Worm (Caenorhabditis elegans): ENCODE results near the gene srh-67.

srh-67 gene

DNA sequence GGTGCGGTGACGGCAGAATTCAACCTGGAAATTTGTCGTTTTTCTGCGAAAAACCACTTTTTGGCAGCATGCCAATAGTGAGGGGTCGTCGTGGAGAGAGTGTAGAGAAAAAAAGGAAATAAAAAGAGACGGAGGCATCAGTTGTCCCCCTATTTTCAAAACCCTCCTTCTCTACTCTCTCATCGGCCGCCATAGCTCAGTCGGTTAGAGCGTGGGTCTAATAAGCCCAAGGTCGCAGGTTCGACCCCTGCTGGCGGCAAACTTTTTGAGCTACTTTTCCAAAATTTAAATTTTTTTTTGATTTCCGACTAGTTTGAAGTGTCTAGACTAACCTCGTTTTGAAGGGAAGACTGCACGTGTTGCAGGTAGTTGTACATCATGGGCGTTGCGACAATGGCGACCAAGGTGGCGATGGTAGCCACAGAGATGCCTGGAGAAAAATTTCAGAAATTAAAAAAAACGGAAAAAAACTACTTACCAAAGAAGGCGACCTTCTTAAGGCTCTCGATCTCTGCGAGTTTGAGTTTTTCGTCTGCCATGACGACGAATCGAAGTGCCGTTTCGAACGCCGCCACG is 14.1 kb upstream of the srh-67 start, which contains the start of gene col-85:
TSS of gene col-85 (minus strand) at position 540 of the 576 bp plus-strand sequence.
- TF ChIP-seq ztf-4 (tag; optimal IDR thresholded peaks at IDR 0.05) (no peak), ceh-82 (tag; optimal IDR thresholded peaks at IDR 0.05) (peak; percentile 32), elt-2 (tag; optimal IDR thresholded peaks at IDR 0.05) (peak; percentile 47), snpc-4 (tag; optimal IDR thresholded peaks at IDR 0.05) (peak; percentile 93), lsy-12 (tag; optimal IDR thresholded peaks at IDR 0.05) (peak; percentile 31), nfya-1 (tag; optimal IDR thresholded peaks at IDR 0.05; ENCODE audit: insufficient read depth) (peak; percentile 66), pha-4 (tag; optimal IDR thresholded peaks at IDR 0.05) (no peak), hmg-11 (tag; optimal IDR thresholded peaks at IDR 0.05) (peak; percentile 89), nhr-25 (tag; optimal IDR thresholded peaks at IDR 0.05) (peak; percentile 31), R02D3.7 (tag; optimal IDR thresholded peaks at IDR 0.05) (peak; percentile 8), egl-27 (tag; optimal IDR thresholded peaks at IDR 0.05) (peak; percentile 41), pqm-1 (tag; optimal IDR thresholded peaks at IDR 0.05) (peak; percentile 13), nhr-23 (tag; optimal IDR thresholded peaks at IDR 0.05) (peak; percentile 30), nhr-76 (tag; optimal IDR thresholded peaks at IDR 0.05) (no peak), nhr-12 (tag; optimal IDR thresholded peaks at IDR 0.05) (no peak), nhr-43 (tag; optimal IDR thresholded peaks at IDR 0.05; ENCODE audit: poor library complexity, severe bottlenecking) (peak; percentile 80), daf-12 (tag; optimal IDR thresholded peaks at IDR 0.05) (no peak), jun-1 (tag; optimal IDR thresholded peaks at IDR 0.05) (peak; percentile 61), tbx-2 (tag; optimal IDR thresholded peaks at IDR 0.05) (peak; percentile 15), lin-39 (tag; optimal IDR thresholded peaks at IDR 0.05) (peak; percentile 19), skn-1 (tag; optimal IDR thresholded peaks at IDR 0.05) (peak; percentile 63), lin-15B (tag; optimal IDR thresholded peaks at IDR 0.05) (peak; percentile 35)

DNA sequence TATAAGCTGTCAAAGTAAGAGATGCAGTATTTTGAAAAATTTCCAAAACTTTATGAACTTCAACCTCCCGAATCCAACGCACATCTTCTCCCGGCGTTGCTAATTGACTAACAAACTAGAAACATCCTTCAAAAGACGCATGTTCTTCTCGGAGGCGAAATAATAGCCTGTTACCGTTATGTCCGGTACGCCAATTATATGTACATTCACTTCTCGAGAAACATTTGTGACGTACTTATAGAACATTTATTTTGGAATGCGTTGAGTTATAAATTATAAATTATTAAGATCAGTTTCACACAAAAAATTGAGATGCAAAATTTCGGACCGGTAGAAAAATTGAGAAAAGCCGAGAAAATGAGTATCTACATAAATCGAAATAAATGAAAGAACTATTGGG is 11.8 kb upstream of the srh-67 start, which contains the start of gene T21B4.3:
TSS of gene T21B4.3 (minus strand) at position 101 of the 400 bp plus-strand sequence.
- no peak for TF ChIP-seq ZK546.5 (tag; optimal IDR thresholded peaks at IDR 0.05)
- no peak for TF ChIP-seq skn-1 (tag; optimal IDR thresholded peaks at IDR 0.05)
- TF ChIP-seq elt-3 (tag; optimal IDR thresholded peaks at IDR 0.05): no peak
- no peak for TF ChIP-seq ceh-82 (tag; optimal IDR thresholded peaks at IDR 0.05)

DNA sequence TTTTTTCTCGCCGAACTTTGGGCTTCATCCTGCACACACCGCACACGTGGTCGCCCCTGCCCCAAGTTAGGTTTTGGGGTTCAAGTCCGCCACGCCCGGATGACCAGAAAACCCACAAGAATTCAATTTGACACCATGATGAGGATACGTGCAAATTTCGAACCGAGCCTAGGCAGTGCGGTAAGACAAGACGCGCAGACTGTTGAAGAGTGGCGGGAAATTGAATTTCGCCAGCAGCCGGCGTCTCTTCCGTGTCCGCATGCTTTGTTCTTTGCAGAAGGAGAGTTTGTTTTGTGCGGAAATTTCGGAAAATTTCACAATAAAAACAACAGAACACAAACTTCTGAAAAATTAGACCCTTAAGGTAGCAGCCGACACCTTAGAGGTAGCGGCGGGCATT is 8.8 kb upstream of the srh-67 start:
- TF ChIP-seq nhr-28 (tag; optimal IDR thresholded peaks at IDR 0.05) (no peak), nhr-67 (tag; optimal IDR thresholded peaks at IDR 0.05) (no peak), egl-27 (tag; optimal IDR thresholded peaks at IDR 0.05) (no peak), snpc-4 (tag; optimal IDR thresholded peaks at IDR 0.05) (no peak), fkh-10 (GFP tag; optimal IDR thresholded peaks at IDR 0.05) (peak; percentile 2), nhr-237 (tag; optimal IDR thresholded peaks at IDR 0.05) (no peak), sea-2 (GFP tag; optimal IDR thresholded peaks at IDR 0.05) (no peak), nfya-1 (tag; optimal IDR thresholded peaks at IDR 0.05; ENCODE audit: insufficient read depth) (no peak)

DNA sequence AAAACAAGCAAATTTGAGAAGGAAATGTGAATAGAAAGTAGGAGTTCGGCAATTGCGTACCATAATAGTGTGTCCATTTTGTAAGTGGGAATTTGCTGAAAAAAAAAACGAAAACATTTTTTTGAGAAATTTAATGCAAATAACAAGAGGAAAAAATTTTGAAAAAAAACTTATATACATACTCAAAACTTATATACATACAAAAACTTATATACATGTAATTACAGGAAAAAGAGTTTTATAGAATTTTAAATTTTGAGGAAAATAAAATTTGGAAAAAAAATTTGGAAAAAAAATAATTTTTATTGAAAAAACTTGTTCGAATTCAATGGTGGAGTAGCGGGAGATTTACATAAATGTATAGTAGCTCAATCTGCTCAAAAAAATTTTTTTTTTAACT is 6.0 kb upstream of the srh-67 start, which contains the start of gene ador-1:
TSS of gene ador-1 (minus strand) at position 101 of the 400 bp plus-strand sequence.
- TF ChIP-seq snpc-4 (tag; optimal IDR thresholded peaks at IDR 0.05) (no peak), lin-15B (tag; optimal IDR thresholded peaks at IDR 0.05) (no peak), nhr-67 (tag; optimal IDR thresholded peaks at IDR 0.05) (no peak), R02D3.7 (tag; optimal IDR thresholded peaks at IDR 0.05) (no peak), nhr-77 (tag; optimal IDR thresholded peaks at IDR 0.05) (no peak), nfya-1 (tag; optimal IDR thresholded peaks at IDR 0.05; ENCODE audit: insufficient read depth) (no peak), nhr-25 (tag; optimal IDR thresholded peaks at IDR 0.05) (no peak), fos-1 (tag; optimal IDR thresholded peaks at IDR 0.05) (no peak), unc-62 (GFP tag; optimal IDR thresholded peaks at IDR 0.05) (no peak), elt-2 (tag; optimal IDR thresholded peaks at IDR 0.05) (no peak)

DNA sequence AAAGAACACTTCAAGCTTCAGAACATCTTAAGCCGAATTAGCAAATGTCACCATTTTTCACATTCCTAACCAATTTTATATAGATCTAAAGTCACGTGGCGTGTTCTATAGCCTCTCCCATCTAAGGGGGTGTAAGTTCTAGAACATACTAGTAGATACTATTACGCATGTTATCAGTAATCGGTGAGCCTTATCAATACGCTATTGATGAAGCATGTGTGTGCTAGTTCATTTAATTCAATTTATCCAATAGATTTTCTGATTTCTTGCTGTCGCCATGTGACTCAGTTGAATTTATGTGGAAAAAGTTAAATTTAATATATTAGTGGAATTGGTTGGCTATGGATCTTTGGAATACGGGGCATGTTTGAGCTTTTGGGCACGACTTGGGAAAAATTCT is 2.2 kb upstream of the srh-67 start:
- TF ChIP-seq pha-4 (tag; optimal IDR thresholded peaks at IDR 0.05) (no peak), nhr-11 (tag; optimal IDR thresholded peaks at IDR 0.05) (peak; percentile 10), skn-1 (tag; optimal IDR thresholded peaks at IDR 0.05) (no peak), egl-5 (tag; optimal IDR thresholded peaks at IDR 0.05) (no peak), daf-12 (tag; optimal IDR thresholded peaks at IDR 0.05) (no peak), pqm-1 (tag; optimal IDR thresholded peaks at IDR 0.05) (no peak), nhr-12 (tag; optimal IDR thresholded peaks at IDR 0.05) (no peak)

All from whole organism, L3 larva.